Worm (Caenorhabditis elegans): Measurements from ENCODE around the gene Y51H7C.9.

Gene Y51H7C.9

DNA sequence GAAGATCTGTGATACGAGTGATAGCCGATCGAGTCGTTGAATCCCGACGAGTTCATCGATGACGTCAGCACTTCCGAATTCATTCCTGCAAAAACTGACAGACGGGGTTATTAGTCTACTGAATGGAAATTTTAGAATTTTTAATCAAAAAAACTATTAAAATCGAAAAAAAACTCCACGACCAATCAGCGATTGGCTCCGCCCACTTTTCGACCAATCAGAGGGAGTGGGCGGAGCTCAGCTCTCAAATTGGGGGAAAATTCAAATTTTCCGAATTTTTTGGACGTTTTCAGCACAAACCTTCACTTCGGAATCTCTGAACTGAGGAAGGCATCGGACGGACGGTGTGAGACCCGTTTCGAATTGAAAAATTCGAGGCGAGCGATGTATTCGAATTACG is 38.3 kb downstream of the Y51H7C.9 start:
- no peak for TF ChIP-seq ref-1 (GFP tag; conservative IDR thresholded peaks at IDR 0.05)

DNA sequence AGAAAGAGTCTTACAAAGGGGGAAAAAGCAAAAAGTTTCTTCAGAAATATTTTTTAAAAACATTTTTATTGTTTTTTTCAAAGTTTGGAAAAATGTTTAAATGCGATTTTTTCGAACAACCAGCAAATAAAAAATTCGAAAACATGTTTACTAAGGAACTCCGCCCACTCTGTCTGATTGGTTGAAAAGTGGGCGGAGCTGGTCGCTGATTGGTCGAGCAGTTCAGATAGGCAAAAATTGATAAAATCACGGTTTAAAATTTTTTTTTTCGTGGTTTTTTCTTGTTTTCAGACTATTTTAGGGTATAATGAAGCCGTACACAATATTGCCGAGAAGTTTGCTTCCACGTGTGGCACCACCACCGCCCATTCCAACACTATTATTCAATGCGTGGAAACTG is 39.1 kb downstream of the Y51H7C.9 start:
- TF ChIP-seq tab-1 (GFP tag; IDR thresholded peaks at IDR 0.05) (no peak), med-1 (GFP tag; optimal IDR thresholded peaks at IDR 0.05; ENCODE audit: insufficient read depth) (no peak)

DNA sequence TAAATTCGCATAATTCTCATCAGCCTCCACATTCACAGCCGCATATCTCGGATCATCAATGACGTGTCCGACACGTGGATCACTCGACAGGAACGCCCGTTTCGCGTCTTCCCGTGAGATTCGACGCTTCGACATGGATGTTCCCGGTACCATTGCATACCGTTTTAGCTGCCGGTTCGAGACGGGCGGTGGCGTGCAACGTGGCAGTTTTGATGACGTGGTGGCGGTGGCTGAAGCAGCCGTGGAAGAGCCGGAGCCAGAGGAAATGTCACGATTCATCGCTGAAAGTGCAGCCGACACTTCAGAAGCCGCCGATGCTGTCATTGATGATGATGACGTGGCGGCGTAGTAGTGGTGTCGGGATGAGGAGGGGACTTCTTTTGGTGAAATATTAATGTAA is 39.7 kb downstream of the Y51H7C.9 start:
- no peak for TF ChIP-seq tab-1 (GFP tag; IDR thresholded peaks at IDR 0.05)
- no peak for TF ChIP-seq ref-1 (GFP tag; conservative IDR thresholded peaks at IDR 0.05)
- TF ChIP-seq cog-1 (tag; optimal IDR thresholded peaks at IDR 0.05) = no peak
- no peak for TF ChIP-seq klf-2 (GFP tag; conservative IDR thresholded peaks at IDR 0.05)
- TF ChIP-seq med-1 (GFP tag; optimal IDR thresholded peaks at IDR 0.05; ENCODE audit: insufficient read depth) = no peak

DNA sequence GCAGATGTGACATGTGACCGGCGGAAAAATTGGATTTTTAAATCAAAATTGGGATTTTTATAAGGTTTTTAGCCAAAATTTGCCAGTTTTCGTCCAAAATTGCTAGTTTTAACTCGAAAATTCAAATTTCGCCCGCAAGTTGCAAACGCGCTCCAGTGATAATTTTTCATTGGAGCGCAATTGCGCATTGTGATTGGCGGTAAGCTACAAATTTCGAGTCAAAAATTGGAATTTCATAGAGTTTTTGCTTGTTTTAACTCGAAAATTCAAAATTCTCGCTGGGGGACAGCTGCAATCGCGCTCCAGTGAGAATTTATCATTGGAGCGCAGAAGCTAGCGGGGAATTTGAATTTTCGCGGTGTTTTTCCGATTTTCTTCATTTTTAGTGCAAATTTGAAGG is 42.0 kb downstream of the Y51H7C.9 start:
- no peak for TF ChIP-seq tab-1 (GFP tag; IDR thresholded peaks at IDR 0.05)
- no peak for TF ChIP-seq ztf-29 (GFP tag; IDR thresholded peaks at IDR 0.05)
- TF ChIP-seq med-1 (GFP tag; optimal IDR thresholded peaks at IDR 0.05; ENCODE audit: insufficient read depth) = no peak
- no peak for TF ChIP-seq cog-1 (tag; optimal IDR thresholded peaks at IDR 0.05)

DNA sequence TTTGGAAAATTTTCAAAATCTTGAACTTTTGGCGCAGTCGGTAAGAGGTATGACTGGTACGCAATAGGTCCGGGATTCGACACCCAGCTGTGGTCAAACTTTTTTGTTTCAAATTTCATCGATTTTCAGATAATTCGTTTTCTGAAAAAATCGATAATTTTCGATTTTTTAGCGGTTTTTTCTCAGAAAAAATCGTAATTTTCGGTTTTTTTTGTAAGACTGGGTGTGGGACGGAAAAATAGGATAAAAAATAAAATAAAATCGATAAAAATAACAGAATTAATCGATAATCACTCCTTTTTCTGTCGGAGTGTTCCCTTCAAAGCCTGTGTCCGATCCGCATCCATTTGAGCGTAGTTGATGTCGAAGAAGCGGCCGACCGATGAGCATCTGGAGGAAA is 42.5 kb downstream of the Y51H7C.9 start:
- TF ChIP-seq ref-1 (GFP tag; conservative IDR thresholded peaks at IDR 0.05) = no peak

DNA sequence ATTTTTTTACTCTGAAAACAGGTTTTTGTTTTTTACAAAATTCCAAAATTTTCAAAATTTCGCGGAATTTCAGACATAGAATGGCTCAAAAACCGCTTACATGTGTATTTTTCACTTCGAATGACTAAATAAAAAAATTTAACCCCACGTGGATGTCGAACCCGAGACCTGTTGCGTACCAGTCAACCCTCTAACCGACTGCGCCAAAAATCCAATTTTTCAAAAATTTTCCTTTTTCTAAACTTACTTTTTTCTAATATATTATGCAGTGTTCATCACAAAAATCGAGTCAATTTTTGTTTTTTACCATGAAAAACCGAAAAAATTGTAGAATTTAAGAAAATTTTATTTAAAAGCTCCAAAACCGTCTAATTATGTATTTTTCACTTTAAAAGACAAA is 45.3 kb downstream of the Y51H7C.9 start:
- TF ChIP-seq T22C8.4 (GFP tag; IDR thresholded peaks at IDR 0.05) = no peak
- TF ChIP-seq tab-1 (GFP tag; IDR thresholded peaks at IDR 0.05) = no peak
- no peak for TF ChIP-seq ztf-29 (GFP tag; IDR thresholded peaks at IDR 0.05)

DNA sequence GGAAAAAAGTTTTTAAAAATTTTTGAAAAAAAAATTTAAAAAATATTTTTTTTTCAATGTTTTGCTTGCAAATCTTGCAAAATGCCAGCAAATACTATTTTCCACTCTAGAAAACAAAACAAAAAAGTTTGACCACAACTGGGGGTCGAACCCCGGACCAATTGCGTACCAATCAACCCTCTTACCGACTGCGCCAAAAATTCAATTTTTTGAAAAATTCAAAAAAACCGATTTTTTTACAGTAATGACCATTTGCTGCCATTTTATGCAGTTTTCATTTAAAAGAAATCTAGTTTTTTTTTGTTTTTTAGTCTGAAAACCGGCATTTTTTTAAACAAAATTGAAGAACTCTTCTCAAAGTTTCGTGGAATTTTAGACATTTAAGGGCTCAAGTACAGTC is 48.8 kb downstream of the Y51H7C.9 start:
- no peak for TF ChIP-seq cog-1 (tag; optimal IDR thresholded peaks at IDR 0.05)
- no peak for TF ChIP-seq tab-1 (GFP tag; IDR thresholded peaks at IDR 0.05)
- no peak for TF ChIP-seq T22C8.4 (GFP tag; IDR thresholded peaks at IDR 0.05)
- TF ChIP-seq klf-2 (GFP tag; conservative IDR thresholded peaks at IDR 0.05) = no peak
- no peak for TF ChIP-seq flt-1 (GFP tag; IDR thresholded peaks at IDR 0.05)
- no peak for TF ChIP-seq ref-1 (GFP tag; conservative IDR thresholded peaks at IDR 0.05)
- TF ChIP-seq med-1 (GFP tag; optimal IDR thresholded peaks at IDR 0.05; ENCODE audit: insufficient read depth) = no peak
- no peak for TF ChIP-seq ztf-23 (GFP tag; IDR thresholded peaks at IDR 0.05)
- TF ChIP-seq ztf-29 (GFP tag; IDR thresholded peaks at IDR 0.05) = no peak

DNA sequence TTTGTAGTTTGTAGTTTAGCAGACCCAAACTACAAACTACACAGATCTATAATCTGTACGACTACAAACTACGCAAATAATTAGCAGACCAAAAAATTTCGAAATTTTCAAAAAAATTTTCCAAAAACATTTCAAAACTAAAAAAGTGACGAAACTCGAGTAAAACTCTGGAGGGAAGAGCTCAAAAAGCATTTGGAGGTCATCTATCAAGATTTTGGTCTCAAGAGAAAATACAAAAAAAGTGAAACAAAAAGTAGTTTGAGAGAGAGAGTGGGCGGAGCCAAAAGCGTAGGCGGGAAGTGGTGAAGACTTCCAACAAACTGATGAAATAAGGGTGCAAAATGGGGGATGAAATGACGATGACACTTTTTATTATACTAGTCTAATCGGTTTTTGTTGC is 51.0 kb downstream of the Y51H7C.9 start:
- TF ChIP-seq ztf-29 (GFP tag; IDR thresholded peaks at IDR 0.05) (no peak), med-1 (GFP tag; optimal IDR thresholded peaks at IDR 0.05; ENCODE audit: insufficient read depth) (no peak), ztf-23 (GFP tag; IDR thresholded peaks at IDR 0.05) (no peak), klf-2 (GFP tag; conservative IDR thresholded peaks at IDR 0.05) (no peak), tab-1 (GFP tag; IDR thresholded peaks at IDR 0.05) (no peak), ref-1 (GFP tag; conservative IDR thresholded peaks at IDR 0.05) (no peak)

Data from whole organism, midembryonic.